Worm (Caenorhabditis elegans) whole organism, L3 larva: ENCODE measurements around the gene srw-51.

Experiments used
- aly-2 ChIP-seq: fragments of 150-350 bp; optimal IDR thresholded peaks from 2 replicates; lab custom pipeline; 2014; ENCODE audit warnings: missing biosample characterization, missing genetic modification characterization
- elt-2 ChIP-seq: sonication (generic microtip); optimal IDR thresholded peaks from 2 replicates; lab custom pipeline; 2016; ENCODE audit warnings: missing genetic modification reagents, mild to moderate bottlenecking, missing genetic modification characterization, missing compliant biosample characterization
- nhr-12 ChIP-seq: fragments of 150-350 bp; optimal IDR thresholded peaks from 2 replicates; lab custom pipeline; 2014; ENCODE audit warnings: missing biosample characterization, missing genetic modification characterization
- unc-62 ChIP-seq: fragments of 150-350 bp; sonication (generic microtip); optimal IDR thresholded peaks from 4 replicates; lab custom pipeline; 2014; ENCODE audit warnings: missing biosample characterization, missing genetic modification reagents, missing genetic modification characterization
- zag-1 ChIP-seq: fragments of 150-350 bp; optimal IDR thresholded peaks from 2 replicates; lab custom pipeline; 2014; ENCODE audit warnings: missing biosample characterization, missing genetic modification characterization
- ztf-4 ChIP-seq: fragments of 150-350 bp; optimal IDR thresholded peaks from 2 replicates; lab custom pipeline; 2014; ENCODE audit warnings: missing biosample characterization, missing genetic modification characterization

- TF ChIP-seq zag-1 (no peak), ztf-4 (tag; lab: Kevin White, UChicago) (no peak), aly-2 (tag; lab: Kevin White, UChicago) (no peak), unc-62 (no peak), nhr-12 (no peak), elt-2 (no peak)
Measured at ce11 chrV:17171551-17171950, 829 bp upstream of the srw-51 start, which contains the start of gene srbc-26.
